Worm (Caenorhabditis elegans): ENCODE data around the gene iff-1.

iff-1 gene

DNA sequence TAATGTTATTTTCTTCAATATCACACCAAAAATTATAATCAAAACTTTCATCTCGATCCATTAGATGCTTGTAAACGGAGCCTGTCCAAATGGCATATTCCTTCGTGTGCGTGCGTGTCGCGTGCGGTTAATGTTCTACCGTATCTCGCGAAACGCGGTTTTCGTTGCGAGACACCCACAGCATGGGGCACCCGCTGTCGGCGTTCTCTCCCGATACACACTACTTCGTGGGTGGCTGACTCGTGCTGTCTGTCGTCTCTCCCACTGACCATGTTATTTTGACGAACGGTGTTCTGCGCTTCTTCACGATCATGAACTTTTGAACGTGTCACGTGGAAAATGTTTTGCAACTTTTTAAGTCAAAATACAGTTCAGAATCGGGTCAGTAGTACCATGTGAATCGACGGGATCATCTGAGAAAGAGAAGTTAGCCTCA is 18.5 kb upstream of the iff-1 start (continued):
- TF ChIP-seq unc-3 (GFP tag; conservative IDR thresholded peaks at IDR 0.05) = peak; percentile 68
- TF ChIP-seq unc-3 (tag; optimal IDR thresholded peaks at IDR 0.05) = peak; percentile 39
- peak; percentile 96 for TF ChIP-seq ama-1 (optimal IDR thresholded peaks at IDR 0.05)
- peak; percentile 77 for TF ChIP-seq pat-9 (tag; optimal IDR thresholded peaks at IDR 0.05)
- peak; percentile 96 for TF ChIP-seq hlh-30 (tag; optimal IDR thresholded peaks at IDR 0.05; ENCODE audit: insufficient read depth)
- TF ChIP-seq tbx-7 (tag; optimal IDR thresholded peaks at IDR 0.05) = peak; percentile 59
- TF ChIP-seq fkh-10 (GFP tag; optimal IDR thresholded peaks at IDR 0.05) = no peak
- peak; percentile 45 for TF ChIP-seq sdc-2 (tag; optimal IDR thresholded peaks at IDR 0.05)
- TF ChIP-seq fkh-6 (tag; optimal IDR thresholded peaks at IDR 0.05) = peak; percentile 20
- TF ChIP-seq fax-1 (tag; optimal IDR thresholded peaks at IDR 0.05) = peak; percentile 43
- TF ChIP-seq Y22D7AL.16 (tag; optimal IDR thresholded peaks at IDR 0.05) = peak; percentile 51
- TF ChIP-seq ceh-19 (GFP tag; optimal IDR thresholded peaks at IDR 0.05) = peak; percentile 76
- peak; percentile 51 for TF ChIP-seq ceh-2 (tag; optimal IDR thresholded peaks at IDR 0.05)
- peak; percentile 88 for TF ChIP-seq ceh-31 (tag; optimal IDR thresholded peaks at IDR 0.05)
- TF ChIP-seq F13H6.1 (tag; optimal IDR thresholded peaks at IDR 0.05) = peak; percentile 89

DNA sequence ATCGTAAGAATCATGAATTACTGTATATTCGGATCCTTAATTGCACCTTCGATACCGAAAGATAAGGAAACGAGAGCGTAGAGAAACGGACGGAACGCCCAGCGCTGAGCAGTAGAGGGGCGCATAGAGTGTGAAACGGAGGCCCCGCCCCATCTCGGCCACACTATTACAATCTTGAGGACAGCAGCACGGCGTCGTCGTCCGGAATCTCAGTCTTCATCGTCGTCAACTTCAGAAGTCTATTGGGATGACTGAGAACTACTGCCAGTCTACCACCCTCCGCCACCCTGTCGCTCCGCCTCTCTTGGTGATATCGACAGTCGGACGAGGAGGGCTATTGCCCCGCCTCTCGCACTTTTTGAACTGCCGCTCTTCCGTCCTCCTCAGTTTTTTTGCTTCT is 17.7 kb upstream of the iff-1 start:
- no peak for TF ChIP-seq ceh-18 (tag; optimal IDR thresholded peaks at IDR 0.05)
- TF ChIP-seq hlh-6 (tag; optimal IDR thresholded peaks at IDR 0.05) = no peak
- TF ChIP-seq F13H6.1 (tag; optimal IDR thresholded peaks at IDR 0.05) = no peak
- TF ChIP-seq unc-55 (GFP tag; optimal IDR thresholded peaks at IDR 0.05) = no peak
- no peak for TF ChIP-seq fkh-10 (GFP tag; optimal IDR thresholded peaks at IDR 0.05)
- no peak for TF ChIP-seq ceh-45 (GFP tag; IDR thresholded peaks at IDR 0.05)
- no peak for TF ChIP-seq fkh-6 (tag; optimal IDR thresholded peaks at IDR 0.05)
- no peak for TF ChIP-seq nfya-1 (tag; optimal IDR thresholded peaks at IDR 0.05)
- no peak for TF ChIP-seq ceh-19 (GFP tag; optimal IDR thresholded peaks at IDR 0.05)
- TF ChIP-seq sdc-2 (tag; optimal IDR thresholded peaks at IDR 0.05) = no peak
- TF ChIP-seq ceh-9 (tag; optimal IDR thresholded peaks at IDR 0.05) = no peak

DNA sequence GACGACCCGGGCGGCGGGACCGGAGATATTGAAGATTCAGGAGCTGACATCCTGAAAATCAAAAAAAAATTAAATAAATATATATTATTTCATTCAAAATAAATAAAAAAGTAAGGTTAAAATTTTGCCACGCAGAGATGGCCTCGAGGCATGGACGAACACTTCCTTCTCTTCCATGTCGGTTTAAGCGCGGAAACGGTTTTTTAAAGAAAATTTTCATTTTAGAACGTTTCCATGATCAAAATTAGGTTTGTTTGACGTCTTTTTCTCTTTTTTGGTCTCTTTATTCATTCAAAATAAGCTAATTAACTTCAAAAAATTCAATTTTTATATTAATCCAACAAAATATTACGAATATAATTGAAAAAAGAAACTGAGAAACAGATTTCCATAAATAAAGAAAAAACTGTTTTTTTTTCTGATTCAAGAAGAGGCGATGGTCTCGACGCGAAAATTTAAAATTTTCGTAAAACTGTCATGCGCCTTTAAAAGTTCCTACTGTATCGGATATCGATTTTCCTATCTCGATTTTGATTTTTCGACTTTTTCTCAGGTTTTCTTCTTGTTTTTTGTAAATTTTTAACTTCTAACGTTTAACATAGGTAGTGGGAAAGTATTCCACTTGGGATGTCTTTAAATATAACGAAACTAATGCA is 15.2 kb upstream of the iff-1 start, which contains the start of gene gcc-2:
TSS of gene gcc-2 (minus strand) at position 51 of the 656 bp plus-strand sequence.
- TF ChIP-seq rnt-1 (tag; optimal IDR thresholded peaks at IDR 0.05) (no peak), nfya-1 (tag; optimal IDR thresholded peaks at IDR 0.05) (no peak), odd-2 (tag; optimal IDR thresholded peaks at IDR 0.05) (no peak), fkh-10 (GFP tag; optimal IDR thresholded peaks at IDR 0.05) (no peak), ceh-34 (tag; optimal IDR thresholded peaks at IDR 0.05) (no peak), ceh-30 (tag; optimal IDR thresholded peaks at IDR 0.05) (no peak), sox-4 (tag; optimal IDR thresholded peaks at IDR 0.05) (no peak), pha-4 (tag; optimal IDR thresholded peaks at IDR 0.05) (no peak), ceh-31 (tag; optimal IDR thresholded peaks at IDR 0.05) (no peak), ztf-16 (tag; optimal IDR thresholded peaks at IDR 0.05) (no peak), ceh-14 (tag; optimal IDR thresholded peaks at IDR 0.05) (no peak), ceh-24 (tag; optimal IDR thresholded peaks at IDR 0.05) (no peak), madf-2 (tag; optimal IDR thresholded peaks at IDR 0.05) (no peak), pax-1 (tag; optimal IDR thresholded peaks at IDR 0.05) (no peak)

DNA sequence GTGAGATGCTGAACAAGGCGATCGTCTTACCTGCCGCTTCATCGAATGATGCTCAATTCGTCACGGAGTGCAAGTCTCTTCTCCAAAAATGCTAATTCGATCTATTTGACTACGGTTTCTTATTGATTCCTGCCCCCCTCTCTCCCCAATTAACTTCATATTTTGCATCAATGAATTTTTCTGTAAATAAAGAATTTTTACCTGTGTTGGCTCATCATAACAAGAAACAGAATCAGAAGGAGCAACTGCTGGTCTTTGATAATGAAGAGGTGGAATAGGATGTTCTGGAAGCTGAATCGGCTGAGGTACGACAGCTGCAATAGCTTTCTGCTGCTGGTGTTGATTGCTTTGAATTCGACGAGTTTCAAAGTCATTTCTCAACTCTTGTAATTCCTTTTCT is 13.2 kb upstream of the iff-1 start:
- TF ChIP-seq elt-2 (tag; optimal IDR thresholded peaks at IDR 0.05) = no peak
- no peak for TF ChIP-seq madf-2 (tag; optimal IDR thresholded peaks at IDR 0.05)

DNA sequence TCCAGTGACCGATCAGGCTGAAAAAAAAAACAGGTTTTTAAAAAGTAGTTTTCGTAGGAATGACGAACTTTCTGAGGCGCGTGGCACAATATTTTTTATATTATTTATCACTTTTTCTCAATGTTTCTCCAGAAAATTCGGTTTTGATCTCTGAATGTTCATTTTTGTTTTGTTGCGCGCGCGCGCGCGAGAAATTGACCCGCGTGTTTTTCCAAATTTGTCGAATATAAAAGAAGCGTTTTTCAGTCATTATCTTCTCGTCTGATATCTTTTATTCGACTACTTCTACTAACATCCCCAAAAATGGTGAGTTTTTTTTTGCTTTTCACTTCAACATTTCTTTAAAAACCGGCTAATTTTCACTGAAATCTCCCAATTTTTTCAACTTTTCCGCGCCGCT is 11.9 kb upstream of the iff-1 start, which contains the start of gene rmd-1:
TSS of gene rmd-1 (plus strand) at position 247 of the 400 bp plus-strand sequence.
- no peak for TF ChIP-seq elt-4 (tag; optimal IDR thresholded peaks at IDR 0.05)
- no peak for TF ChIP-seq sox-4 (tag; optimal IDR thresholded peaks at IDR 0.05)
- TF ChIP-seq unc-42 (tag; optimal IDR thresholded peaks at IDR 0.05) = no peak
